Worm (Caenorhabditis elegans) whole organism, L3 larva: Measurements from ENCODE around the gene srv-15.

Source experiments
- aly-2 ChIP-seq: fragments of 150-350 bp; optimal IDR thresholded peaks from 2 replicates; lab custom pipeline; 2014; ENCODE audit warnings: missing biosample characterization, missing genetic modification characterization
- ama-1 ChIP-seq: fragments of 150-350 bp; optimal IDR thresholded peaks from 2 replicates; lab custom pipeline; 2018
- elt-1 ChIP-seq: fragments of 150-350 bp; optimal IDR thresholded peaks from 2 replicates; lab custom pipeline; 2014; ENCODE audit warnings: missing biosample characterization, missing genetic modification characterization
- lin-39 ChIP-seq: fragments of 150-350 bp; optimal IDR thresholded peaks from 2 replicates; lab custom pipeline; 2018; ENCODE audit warnings: missing biosample characterization, missing genetic modification reagents, missing genetic modification characterization
- mdl-1 ChIP-seq: fragments of 150-350 bp; optimal IDR thresholded peaks from 2 replicates; lab custom pipeline; 2014; ENCODE audit warnings: missing biosample characterization, missing genetic modification characterization
- skn-1 ChIP-seq: fragments of 150-350 bp; optimal IDR thresholded peaks from 2 replicates; lab custom pipeline; 2014; ENCODE audit warnings: missing biosample characterization, missing genetic modification characterization
- snpc-4 ChIP-seq: fragments of 150-350 bp; optimal IDR thresholded peaks from 2 replicates; lab custom pipeline; 2014; ENCODE audit warnings: missing biosample characterization, missing genetic modification characterization
- ztf-11 ChIP-seq: fragments of 150-350 bp; optimal IDR thresholded peaks from 2 replicates; lab custom pipeline; 2014; ENCODE audit warnings: missing biosample characterization, missing genetic modification characterization

DNA sequence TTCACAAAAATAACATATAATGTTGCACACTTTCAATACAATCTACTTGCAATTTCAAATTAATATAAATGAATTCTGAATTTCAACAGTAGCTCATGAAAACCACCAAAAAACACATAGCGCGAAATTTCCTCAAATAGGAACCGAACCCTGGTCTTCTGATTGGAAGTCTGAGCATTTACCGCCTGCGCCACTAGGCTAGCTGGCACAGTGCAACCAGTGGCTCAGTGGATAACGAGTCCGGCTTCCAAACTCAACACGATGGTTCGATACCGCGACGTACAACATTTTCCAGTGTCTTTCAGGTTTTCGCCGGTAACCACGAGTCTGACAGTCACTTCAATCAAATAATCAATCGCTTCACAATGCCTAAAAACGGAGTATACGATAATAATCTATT is 47.3 kb downstream of the srv-15 start:
- no peak for TF ChIP-seq snpc-4 (tag; lab: Kevin White, UChicago)
- TF ChIP-seq lin-39 = no peak
- TF ChIP-seq ztf-11 = no peak
- TF ChIP-seq aly-2 (tag; lab: Kevin White, UChicago) = no peak
- no peak for TF ChIP-seq mdl-1 (tag; lab: Kevin White, UChicago)
- TF ChIP-seq skn-1 (tag; lab: Kevin White, UChicago) = no peak
- TF ChIP-seq ama-1 (lab: Kevin White, UChicago) = no peak
- TF ChIP-seq elt-1 (tag; lab: Kevin White, UChicago) = no peak
